Fruit fly (Drosophila melanogaster) whole organism, embryonic: ENCODE results near the gene Pmm2.

Source experiments
- ATbp ChIP-seq: fragments of 200-800 bp; sonication (Bioruptor generic); optimal IDR thresholded peaks from 2 replicates; lab custom pipeline; 2017; ENCODE audit warnings: missing biosample characterization, mild to moderate bottlenecking, missing genetic modification characterization, missing genetic modification reagents
- Atf-2 ChIP-seq: fragments of 200-800 bp; sonication (Bioruptor generic); optimal IDR thresholded peaks from 2 replicates; lab custom pipeline; 2016; ENCODE audit warnings: missing biosample characterization, missing genetic modification characterization
- Atf3 ChIP-seq: fragments of 200-800 bp; sonication (Bioruptor generic); optimal IDR thresholded peaks from 3 replicates; lab custom pipeline; 2016; ENCODE audit warnings: missing biosample characterization, missing genetic modification characterization
- Atf6 ChIP-seq: fragments of 200-800 bp; sonication (Bioruptor generic); IDR thresholded peaks from 2 replicates; pipeline ENCODE4 v1.3.6; 2022; ENCODE audit warnings: missing biosample characterization, missing genetic modification characterization
- CG10147 ChIP-seq: fragments of 200-800 bp; sonication (Bioruptor generic); optimal IDR thresholded peaks from 2 replicates; lab custom pipeline; 2019; ENCODE audit warnings: missing biosample characterization, mild to moderate bottlenecking, missing genetic modification characterization, moderate library complexity
- CG10543 ChIP-seq: fragments of 200-800 bp; sonication (Bioruptor generic); optimal IDR thresholded peaks from 3 replicates; lab custom pipeline; 2017; ENCODE audit warnings: missing biosample characterization, mild to moderate bottlenecking, missing genetic modification characterization, moderate library complexity
- CG12071 ChIP-seq: fragments of 200-800 bp; sonication (Bioruptor generic); optimal IDR thresholded peaks from 3 replicates; lab custom pipeline; 2018; ENCODE audit warnings: missing biosample characterization, mild to moderate bottlenecking, missing genetic modification characterization
- CG12155 ChIP-seq: fragments of 200-800 bp; sonication (Bioruptor generic); optimal IDR thresholded peaks from 3 replicates; lab custom pipeline; 2016; ENCODE audit warnings: missing biosample characterization, missing genetic modification characterization
- CG12219 ChIP-seq: fragments of 200-800 bp; sonication (Bioruptor generic); optimal IDR thresholded peaks from 3 replicates; lab custom pipeline; 2018; ENCODE audit warnings: missing biosample characterization, mild to moderate bottlenecking, missing genetic modification characterization
- CG13624 ChIP-seq: fragments of 200-800 bp; sonication (Bioruptor generic); optimal IDR thresholded peaks from 2 replicates; lab custom pipeline; 2016; ENCODE audit warnings: missing biosample characterization, missing genetic modification characterization
- CG14014 ChIP-seq: fragments of 200-800 bp; sonication (Bioruptor generic); IDR thresholded peaks from 2 replicates; pipeline ENCODE4 v1.3.6; 2022; ENCODE audit warnings: missing biosample characterization, missing genetic modification characterization
- CG15479 ChIP-seq: fragments of 200-800 bp; sonication (Bioruptor generic); optimal IDR thresholded peaks from 3 replicates; lab custom pipeline; 2019; ENCODE audit warnings: missing biosample characterization, mild to moderate bottlenecking, missing genetic modification characterization, moderate library complexity
- CG6654 ChIP-seq: fragments of 200-800 bp; sonication (Bioruptor generic); optimal IDR thresholded peaks from 2 replicates; lab custom pipeline; 2017; ENCODE audit warnings: missing biosample characterization, mild to moderate bottlenecking, missing genetic modification characterization
- CG6854 ChIP-seq: fragments of 200-800 bp; sonication (Bioruptor generic); optimal IDR thresholded peaks from 3 replicates; lab custom pipeline; 2017; ENCODE audit warnings: missing biosample characterization, mild to moderate bottlenecking, missing genetic modification characterization
- CG7372 ChIP-seq: fragments of 200-800 bp; sonication (Bioruptor generic); IDR thresholded peaks from 2 replicates; pipeline ENCODE4 v1.3.6; 2022; ENCODE audit warnings: missing biosample characterization, missing genetic modification characterization
- CG7963 ChIP-seq: fragments of 200-800 bp; sonication (Bioruptor generic); IDR thresholded peaks from 3 replicates; pipeline ENCODE4 v1.3.6; 2022; ENCODE audit warnings: missing biosample characterization, missing genetic modification characterization; ENCODE audit not compliant: partially characterized antibody
- CG8924 ChIP-seq: fragments of 200-800 bp; optimal IDR thresholded peaks from 3 replicates; lab custom pipeline; 2019; ENCODE audit warnings: missing biosample characterization, mild to moderate bottlenecking, missing genetic modification characterization, moderate library complexity
- CG9727 ChIP-seq: fragments of 200-800 bp; sonication (Bioruptor generic); optimal IDR thresholded peaks from 3 replicates; lab custom pipeline; 2017; ENCODE audit warnings: missing biosample characterization, mild to moderate bottlenecking, missing genetic modification characterization
- CoRest ChIP-seq: fragments of 200-800 bp; sonication (Bioruptor generic); optimal IDR thresholded peaks from 3 replicates; lab custom pipeline; 2018; ENCODE audit warnings: missing biosample characterization, mild to moderate bottlenecking, missing genetic modification characterization, moderate library complexity
- Dip3 ChIP-seq: fragments of 200-800 bp; sonication (Bioruptor generic); optimal IDR thresholded peaks from 3 replicates; lab custom pipeline; 2016; ENCODE audit warnings: missing biosample characterization, missing genetic modification characterization
- Dll ChIP-seq: fragments of 200-800 bp; sonication (Bioruptor generic); IDR thresholded peaks from 4 replicates; pipeline ENCODE4 v1.3.6; 2022; ENCODE audit warnings: missing biosample characterization, missing genetic modification characterization; ENCODE audit not compliant: partially characterized antibody
- Ets65A ChIP-seq: fragments of 200-800 bp; sonication (Bioruptor generic); peaks from one replicate; lab custom pipeline; 2016; ENCODE audit warnings: missing biosample characterization, missing genetic modification characterization
- Fer2 ChIP-seq: fragments of 200-800 bp; sonication (Bioruptor generic); optimal IDR thresholded peaks from 2 replicates; lab custom pipeline; 2018; ENCODE audit warnings: missing biosample characterization, mild to moderate bottlenecking, missing genetic modification characterization, moderate library complexity
- GATAe ChIP-seq: fragments of 200-800 bp; sonication (Bioruptor generic); conservative IDR thresholded peaks from 2 replicates; pipeline ENCODE4 v1.3.6; 2022; ENCODE audit warnings: missing biosample characterization, missing genetic modification characterization
- Hr39 ChIP-seq: fragments of >200 bp; optimal IDR thresholded peaks from 2 replicates; lab custom pipeline; 2017
- Hsf ChIP-seq: fragments of 200-800 bp; sonication (Bioruptor generic); optimal IDR thresholded peaks from 3 replicates; lab custom pipeline; 2016; ENCODE audit warnings: missing biosample characterization, missing genetic modification characterization
- NK7.1 ChIP-seq: fragments of 200-800 bp; sonication (Bioruptor generic); optimal IDR thresholded peaks from 3 replicates; lab custom pipeline; 2016; ENCODE audit warnings: missing biosample characterization, missing genetic modification characterization
- Pdp1 ChIP-seq, 2 experiments: fragments of 200-800 bp; sonication (Bioruptor generic); optimal IDR thresholded peaks; 3 replicates each; lab custom pipeline; 2016; ENCODE audit warnings: missing biosample characterization in 2 of 2, missing genetic modification characterization in 2 of 2, mild to moderate bottlenecking in 1 of 2, moderate library complexity in 1 of 2
- Six4 ChIP-seq: fragments of 200-800 bp; sonication (Bioruptor generic); optimal IDR thresholded peaks from 2 replicates; lab custom pipeline; 2016; ENCODE audit warnings: missing biosample characterization, missing genetic modification characterization
- Sry-δ ChIP-seq: fragments of 200-800 bp; sonication (Bioruptor generic); optimal IDR thresholded peaks from 2 replicates; lab custom pipeline; 2016; ENCODE audit warnings: missing biosample characterization, missing genetic modification characterization
- ab ChIP-seq: fragments of 200-800 bp; sonication (Bioruptor generic); optimal IDR thresholded peaks from 2 replicates; lab custom pipeline; 2016; ENCODE audit warnings: missing biosample characterization, missing genetic modification characterization
- abd-A ChIP-seq: fragments of 200-800 bp; sonication (Bioruptor generic); optimal IDR thresholded peaks from 3 replicates; lab custom pipeline; 2019; ENCODE audit warnings: missing biosample characterization, mild to moderate bottlenecking, missing genetic modification characterization, moderate library complexity
- al ChIP-seq: fragments of 200-800 bp; sonication (Bioruptor generic); IDR thresholded peaks from 2 replicates; pipeline ENCODE4 v1.3.6; 2022; ENCODE audit warnings: missing biosample characterization, missing genetic modification characterization
- az2 ChIP-seq: fragments of 200-800 bp; sonication (Bioruptor generic); optimal IDR thresholded peaks from 3 replicates; lab custom pipeline; 2016; ENCODE audit warnings: missing biosample characterization, missing genetic modification characterization
- bcd ChIP-seq: fragments of 200-800 bp; sonication (Bioruptor generic); optimal IDR thresholded peaks from 2 replicates; lab custom pipeline; 2017; ENCODE audit warnings: missing biosample characterization, mild to moderate bottlenecking, missing genetic modification characterization
- chif ChIP-seq, 2 experiments: fragments of 200-800 bp; sonication (Bioruptor generic); optimal IDR thresholded peaks; 3 replicates each; lab custom pipeline; 2016; ENCODE audit warnings: missing biosample characterization in 2 of 2, missing genetic modification characterization in 2 of 2
- ci ChIP-seq: fragments of 200-800 bp; sonication (Bioruptor generic); IDR thresholded peaks from 3 replicates; pipeline ENCODE4 v1.3.6; 2022; ENCODE audit warnings: missing biosample characterization, missing genetic modification characterization
- dmrt11E ChIP-seq: fragments of 200-800 bp; sonication (Bioruptor generic); optimal IDR thresholded peaks from 3 replicates; lab custom pipeline; 2018; ENCODE audit warnings: missing biosample characterization, mild to moderate bottlenecking, missing genetic modification characterization, moderate library complexity
- emc ChIP-seq: fragments of 200-800 bp; sonication (Bioruptor generic); optimal IDR thresholded peaks from 2 replicates; lab custom pipeline; 2016; ENCODE audit warnings: missing biosample characterization, missing genetic modification characterization
- exex ChIP-seq: fragments of 200-800 bp; sonication (Bioruptor generic); optimal IDR thresholded peaks from 4 replicates; lab custom pipeline; 2018; ENCODE audit warnings: missing biosample characterization, mild to moderate bottlenecking, missing genetic modification characterization, moderate library complexity
- fd64A ChIP-seq: fragments of 200-800 bp; sonication (Bioruptor generic); optimal IDR thresholded peaks from 3 replicates; lab custom pipeline; 2018; ENCODE audit warnings: missing biosample characterization, mild to moderate bottlenecking, missing genetic modification characterization
- grn ChIP-seq: fragments of 200-800 bp; sonication (Bioruptor generic); optimal IDR thresholded peaks from 3 replicates; lab custom pipeline; 2017; ENCODE audit warnings: missing biosample characterization, missing genetic modification characterization
- lbe ChIP-seq: fragments of 200-800 bp; sonication (Bioruptor generic); optimal IDR thresholded peaks from 2 replicates; lab custom pipeline; 2016; ENCODE audit warnings: missing biosample characterization, mild to moderate bottlenecking, missing genetic modification characterization
- mam ChIP-seq: fragments of 200-800 bp; sonication (Bioruptor generic); optimal IDR thresholded peaks from 3 replicates; lab custom pipeline; 2016; ENCODE audit warnings: missing biosample characterization, missing genetic modification characterization
- peb ChIP-seq: fragments of 200-800 bp; sonication (Bioruptor generic); IDR thresholded peaks from 2 replicates; pipeline ENCODE4 v1.3.6; 2022; ENCODE audit warnings: missing biosample characterization, missing genetic modification characterization
- pho ChIP-seq: fragments of 200-800 bp; sonication (Bioruptor generic); optimal IDR thresholded peaks from 2 replicates; lab custom pipeline; 2016; ENCODE audit warnings: missing biosample characterization, missing genetic modification characterization
- shn ChIP-seq: fragments of 200-800 bp; sonication (Bioruptor generic); optimal IDR thresholded peaks from 3 replicates; lab custom pipeline; 2016; ENCODE audit warnings: missing biosample characterization, missing genetic modification characterization
- sim ChIP-seq: fragments of 200-800 bp; sonication (Bioruptor generic); IDR thresholded peaks from 2 replicates; pipeline ENCODE4 v1.3.6; 2022; ENCODE audit warnings: missing biosample characterization, missing genetic modification characterization
- toy ChIP-seq: fragments of 200-800 bp; sonication (Bioruptor generic); IDR thresholded peaks from 2 replicates; pipeline ENCODE4 v1.3.6; 2022; ENCODE audit warnings: missing biosample characterization, missing genetic modification characterization
- ttk ChIP-seq: fragments of 200-800 bp; sonication (Bioruptor generic); IDR thresholded peaks from 2 replicates; pipeline ENCODE4 v2.1.2; 2022; ENCODE audit warnings: missing biosample characterization, missing genetic modification characterization
- wek ChIP-seq: fragments of 200-800 bp; sonication (Bioruptor generic); optimal IDR thresholded peaks from 3 replicates; lab custom pipeline; 2018; ENCODE audit warnings: missing biosample characterization, mild to moderate bottlenecking, missing genetic modification characterization, moderate library complexity
- yki ChIP-seq: fragments of >200 bp; optimal IDR thresholded peaks from 3 replicates; lab custom pipeline; 2018

Gene Pmm2

DNA sequence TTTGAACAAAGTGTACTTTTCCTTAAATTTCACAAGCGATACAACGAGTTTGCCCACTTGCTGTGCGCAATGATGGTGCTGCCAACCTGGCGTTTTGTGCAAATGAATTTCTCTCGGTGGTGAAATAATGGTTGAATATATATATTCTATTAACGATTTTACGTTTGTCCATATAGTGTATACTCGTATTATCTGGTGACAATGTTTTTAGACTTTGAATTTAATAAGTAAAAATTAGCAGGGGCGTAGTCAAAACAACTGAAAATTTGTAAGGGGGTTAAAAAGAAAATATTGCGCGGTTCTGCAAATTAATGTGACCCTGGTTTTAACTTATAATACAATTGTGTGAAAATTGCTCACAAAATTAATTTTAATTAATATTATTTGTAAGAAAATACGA is 10.4 kb upstream of the Pmm2 start, which contains the start of the genes ver and Gcn5 (continued):
- peak; percentile 73 for TF ChIP-seq exex (tag; lab: Kevin White, UChicago)
- peak; percentile 54 for TF ChIP-seq Atf-2 (GFP tag; lab: Kevin White, UChicago)
- TF ChIP-seq Pdp1 (GFP tag; optimal IDR thresholded peaks at IDR 0.05; lab: Kevin White, UChicago): peak; percentile 85 to 86
- peak; percentile 83 for TF ChIP-seq CG12219
- TF ChIP-seq CG8924: peak; percentile 92
- TF ChIP-seq shn (GFP tag; lab: Kevin White, UChicago): peak; percentile 83
- no peak for TF ChIP-seq abd-A (tag; lab: Kevin White, UChicago)
- TF ChIP-seq yki (lab: Kevin White, UChicago): no peak
- peak; percentile 93 for TF ChIP-seq al (GFP tag; lab: Robert Waterston, UW)
- TF ChIP-seq CG12071 (GFP tag; lab: Kevin White, UChicago): peak; percentile 80
- peak; percentile 92 for TF ChIP-seq az2
- peak; percentile 76 for TF ChIP-seq CG6854 (GFP tag; lab: Kevin White, UChicago)
- peak; percentile 94 for TF ChIP-seq CoRest (tag; lab: Kevin White, UChicago)
- peak; percentile 85 for TF ChIP-seq ATbp (GFP tag; lab: Kevin White, UChicago)
- TF ChIP-seq grn (GFP tag; lab: Kevin White, UChicago): no peak
- peak; percentile 56 for TF ChIP-seq CG15479 (GFP tag; lab: Kevin White, UChicago)
- peak; percentile 90 for TF ChIP-seq ttk (GFP tag; lab: Robert Waterston, UW)
- TF ChIP-seq Sry-δ: peak; percentile 41
- peak; percentile 90 for TF ChIP-seq CG10147
- TF ChIP-seq Ets65A (GFP tag; lab: Kevin White, UChicago): peak; percentile 98
- no peak for TF ChIP-seq CG7963
- peak; percentile 25 for TF ChIP-seq fd64A
- TF ChIP-seq peb (GFP tag; lab: Robert Waterston, UW): peak; percentile 79
- peak; percentile 89 for TF ChIP-seq Dip3
- peak; percentile 73 for TF ChIP-seq NK7.1 (GFP tag; lab: Kevin White, UChicago)
- peak; percentile 85 for TF ChIP-seq CG13624
- TF ChIP-seq CG9727 (GFP tag; lab: Kevin White, UChicago): peak; percentile 94
- TF ChIP-seq Dll: no peak
- TF ChIP-seq lbe (GFP tag; lab: Kevin White, UChicago): peak; percentile 99
- TF ChIP-seq dmrt11E: peak; percentile 84
- TF ChIP-seq Six4 (GFP tag; lab: Kevin White, UChicago): peak; percentile 81
- peak; percentile 75 for TF ChIP-seq CG6654
- peak; percentile 89 for TF ChIP-seq CG12155
- TF ChIP-seq ab: peak; percentile 44
- peak; percentile 84 for TF ChIP-seq Fer2 (tag; lab: Kevin White, UChicago)
- peak; percentile 96 for TF ChIP-seq ci (GFP tag; lab: Robert Waterston, UW)
- TF ChIP-seq CG14014 (GFP tag; lab: Robert Waterston, UW): peak; percentile 94
- 0 out of 2 replicates have a peak, but pooled peaks have one; percentile 60 for TF ChIP-seq GATAe (GFP tag; lab: Robert Waterston, UW)
- peak; percentile 88 for TF ChIP-seq pho (GFP tag; lab: Kevin White, UChicago)
- TF ChIP-seq Atf3 (GFP tag; lab: Kevin White, UChicago): peak; percentile 65
- peak; percentile 89 for TF ChIP-seq Atf6
- peak; percentile 52 for TF ChIP-seq wek (GFP tag; lab: Kevin White, UChicago)
- peak; percentile 94 for TF ChIP-seq CG7372 (GFP tag; lab: Robert Waterston, UW)
- TF ChIP-seq sim (GFP tag; lab: Robert Waterston, UW): peak; percentile 76
- TF ChIP-seq Hsf (GFP tag; lab: Kevin White, UChicago): peak; percentile 92
- TF ChIP-seq toy: peak; percentile 69; the same call in 1 of the 2 replicates
- peak; percentile 81 for TF ChIP-seq CG10543
- peak; percentile 92 for TF ChIP-seq mam (GFP tag; lab: Kevin White, UChicago)
- peak; percentile 74 to 88 for TF ChIP-seq chif (GFP tag; optimal IDR thresholded peaks at IDR 0.05; lab: Kevin White, UChicago)
- TF ChIP-seq emc (GFP tag; lab: Kevin White, UChicago): peak; percentile 78
- TF ChIP-seq bcd (GFP tag; lab: Kevin White, UChicago): peak; percentile 92
- no peak for TF ChIP-seq Hr39 (lab: Kevin White, UChicago)
